Fruit fly (Drosophila melanogaster) whole organism, embryonic: Measurements from ENCODE around the gene ppk30.

Experiments used
- Atf6 ChIP-seq: fragments of 200-800 bp; sonication (Bioruptor generic); IDR thresholded peaks from 2 replicates; pipeline ENCODE4 v1.3.6; 2022; ENCODE audit warnings: missing biosample characterization, missing genetic modification characterization
- CG11247 ChIP-seq: fragments of 200-800 bp; sonication (Bioruptor generic); IDR thresholded peaks from 2 replicates; pipeline ENCODE4 v1.3.6; 2022; ENCODE audit warnings: missing biosample characterization, missing genetic modification characterization
- CG11456 ChIP-seq: fragments of 200-800 bp; sonication (Bioruptor generic); IDR thresholded peaks from 3 replicates; pipeline ENCODE4 v1.3.6; 2022; ENCODE audit warnings: missing biosample characterization, missing genetic modification characterization
- CG11723 ChIP-seq: fragments of 200-800 bp; sonication (Bioruptor generic); optimal IDR thresholded peaks from 2 replicates; lab custom pipeline; 2017; ENCODE audit warnings: missing biosample characterization, mild to moderate bottlenecking, missing genetic modification characterization
- CG13894 ChIP-seq: fragments of 200-800 bp; sonication (Bioruptor generic); optimal IDR thresholded peaks from 3 replicates; lab custom pipeline; 2018; ENCODE audit warnings: missing biosample characterization, mild to moderate bottlenecking, missing genetic modification characterization, moderate library complexity
- CG15011 ChIP-seq: fragments of 200-800 bp; sonication (Bioruptor generic); optimal IDR thresholded peaks from 3 replicates; lab custom pipeline; 2018; ENCODE audit warnings: missing biosample characterization, mild to moderate bottlenecking, missing genetic modification characterization
- CG15479 ChIP-seq: fragments of 200-800 bp; sonication (Bioruptor generic); optimal IDR thresholded peaks from 3 replicates; lab custom pipeline; 2019; ENCODE audit warnings: missing biosample characterization, mild to moderate bottlenecking, missing genetic modification characterization, moderate library complexity
- CG16779 ChIP-seq: fragments of 200-800 bp; sonication (Bioruptor generic); IDR thresholded peaks from 2 replicates; pipeline ENCODE4 v1.3.6; 2022; ENCODE audit warnings: missing biosample characterization, missing genetic modification characterization
- CG17361 ChIP-seq: fragments of 200-800 bp; sonication (Bioruptor generic); IDR thresholded peaks from 3 replicates; pipeline ENCODE4 v1.3.6; 2022; ENCODE audit warnings: missing biosample characterization, missing genetic modification characterization
- CG18764 ChIP-seq: fragments of 200-800 bp; sonication (Bioruptor generic); optimal IDR thresholded peaks from 3 replicates; lab custom pipeline; 2016; ENCODE audit warnings: missing biosample characterization, missing genetic modification characterization
- CG3065 ChIP-seq: fragments of 200-800 bp; sonication (Bioruptor generic); optimal IDR thresholded peaks from 2 replicates; lab custom pipeline; 2016; ENCODE audit warnings: missing biosample characterization, missing genetic modification characterization
- CG31365 ChIP-seq: fragments of 200-800 bp; sonication (Bioruptor generic); optimal IDR thresholded peaks from 2 replicates; lab custom pipeline; 2018; ENCODE audit warnings: missing biosample characterization, mild to moderate bottlenecking, missing genetic modification characterization
- CG3726 ChIP-seq: fragments of 200-800 bp; sonication (Bioruptor generic); IDR thresholded peaks from 3 replicates; pipeline ENCODE4, ENCODE4 v1.3.6; 2022; ENCODE audit warnings: missing biosample characterization, missing genetic modification characterization
- CG6765 ChIP-seq: fragments of 200-800 bp; sonication (Bioruptor generic); optimal IDR thresholded peaks from 3 replicates; lab custom pipeline; 2017; ENCODE audit warnings: missing biosample characterization, mild to moderate bottlenecking, missing genetic modification characterization
- CG9797 ChIP-seq: fragments of 200-800 bp; sonication (Bioruptor generic); optimal IDR thresholded peaks from 3 replicates; lab custom pipeline; 2018; ENCODE audit warnings: missing biosample characterization, mild to moderate bottlenecking, missing genetic modification characterization
- CrebB ChIP-seq: fragments of 200-800 bp; sonication (Bioruptor generic); optimal IDR thresholded peaks from 3 replicates; lab custom pipeline; 2018; ENCODE audit warnings: missing biosample characterization, mild to moderate bottlenecking, missing genetic modification characterization
- Doc2 ChIP-seq: fragments of 200-800 bp; sonication (Bioruptor generic); IDR thresholded peaks from 2 replicates; pipeline ENCODE4 v1.3.6; 2022; ENCODE audit warnings: missing biosample characterization, missing genetic modification characterization
- Doc3 ChIP-seq: fragments of 200-800 bp; sonication (Bioruptor generic); IDR thresholded peaks from 3 replicates; pipeline ENCODE4 v1.3.6; 2022; ENCODE audit warnings: missing biosample characterization, missing genetic modification characterization; ENCODE audit not compliant: partially characterized antibody
- E2f1 ChIP-seq: fragments of 200-800 bp; sonication (Bioruptor generic); IDR thresholded peaks from 2 replicates; pipeline ENCODE4 v1.3.6; 2022; ENCODE audit warnings: missing biosample characterization, missing genetic modification characterization
- GATAe ChIP-seq: fragments of 200-800 bp; sonication (Bioruptor generic); conservative IDR thresholded peaks from 2 replicates; pipeline ENCODE4 v1.3.6; 2022; ENCODE audit warnings: missing biosample characterization, missing genetic modification characterization
- HLH4C ChIP-seq: fragments of 200-800 bp; sonication (Bioruptor generic); IDR thresholded peaks from 3 replicates; pipeline ENCODE4 v1.3.6; 2022; ENCODE audit warnings: missing biosample characterization, missing genetic modification characterization; ENCODE audit not compliant: partially characterized antibody
- Hr78 ChIP-seq, 2 experiments: fragments of 200-800 bp in 1 of 2; fragments of >200 bp in 1 of 2; sonication (Bioruptor generic) in 1 of 2; optimal IDR thresholded peaks; 2 replicates each; lab custom pipeline; 2017 to 2019; ENCODE audit warnings: missing biosample characterization in 2 of 2, missing genetic modification characterization in 2 of 2, mild to moderate bottlenecking in 1 of 2, moderate library complexity in 1 of 2
- Lhr ChIP-seq: fragments of 200-800 bp; sonication (Bioruptor generic); optimal IDR thresholded peaks from 3 replicates; lab custom pipeline; 2017; ENCODE audit warnings: mild to moderate bottlenecking, missing biosample characterization, missing genetic modification reagents, missing genetic modification characterization
- Lim3 ChIP-seq: fragments of 200-800 bp; sonication (Bioruptor generic); IDR thresholded peaks from 2 replicates; pipeline ENCODE4 v1.3.6; 2022; ENCODE audit warnings: missing biosample characterization, missing genetic modification characterization
- MTF-1 ChIP-seq: fragments of 200-800 bp; sonication (Bioruptor generic); optimal IDR thresholded peaks from 2 replicates; lab custom pipeline; 2018; ENCODE audit warnings: missing biosample characterization, mild to moderate bottlenecking, missing genetic modification characterization, borderline replicate concordance
- Meics ChIP-seq: fragments of 200-800 bp; sonication (Bioruptor generic); optimal IDR thresholded peaks from 2 replicates; lab custom pipeline; 2017; ENCODE audit warnings: missing biosample characterization, mild to moderate bottlenecking, missing genetic modification characterization
- PHDP ChIP-seq: fragments of 200-800 bp; sonication (Bioruptor generic); optimal IDR thresholded peaks from 3 replicates; lab custom pipeline; 2018; ENCODE audit warnings: missing biosample characterization, mild to moderate bottlenecking, missing genetic modification characterization, moderate library complexity
- Sox100B ChIP-seq: fragments of 200-800 bp; sonication (Bioruptor generic); optimal IDR thresholded peaks from 3 replicates; lab custom pipeline; 2018; ENCODE audit warnings: missing biosample characterization, mild to moderate bottlenecking, missing genetic modification characterization
- Sry-β ChIP-seq: fragments of 200-800 bp; sonication (Bioruptor generic); optimal IDR thresholded peaks from 2 replicates; lab custom pipeline; 2018; ENCODE audit warnings: missing biosample characterization, mild to moderate bottlenecking, missing genetic modification characterization, moderate library complexity
- TFAM ChIP-seq: fragments of 200-800 bp; sonication (Bioruptor generic); optimal IDR thresholded peaks from 2 replicates; lab custom pipeline; 2017; ENCODE audit warnings: missing biosample characterization, missing genetic modification characterization, inconsistent platforms
- amos ChIP-seq: fragments of 200-800 bp; sonication (Bioruptor generic); IDR thresholded peaks from 2 replicates; pipeline ENCODE4 v1.3.6; 2022; ENCODE audit warnings: missing biosample characterization, missing genetic modification characterization; ENCODE audit not compliant: partially characterized antibody
- ap ChIP-seq: fragments of 200-800 bp; sonication (Bioruptor generic); IDR thresholded peaks from 2 replicates; pipeline ENCODE4 v1.3.6; 2022; ENCODE audit warnings: missing biosample characterization, missing genetic modification characterization
- btn ChIP-seq: fragments of 200-800 bp; sonication (Bioruptor generic); optimal IDR thresholded peaks from 2 replicates; lab custom pipeline; 2016; ENCODE audit warnings: missing biosample characterization, missing genetic modification characterization
- chm ChIP-seq: fragments of 200-800 bp; sonication (Bioruptor generic); IDR thresholded peaks from 2 replicates; pipeline ENCODE4 v1.3.6; 2022; ENCODE audit warnings: missing biosample characterization, missing genetic modification characterization
- chn ChIP-seq: fragments of 200-800 bp; sonication (Bioruptor generic); optimal IDR thresholded peaks from 2 replicates; lab custom pipeline; 2016; ENCODE audit warnings: missing biosample characterization, missing genetic modification characterization
- crc ChIP-seq: fragments of 200-800 bp; sonication (Bioruptor generic); optimal IDR thresholded peaks from 2 replicates; lab custom pipeline; 2016; ENCODE audit warnings: missing biosample characterization, missing genetic modification characterization
- ewg ChIP-seq: fragments of 200-800 bp; sonication (Bioruptor generic); optimal IDR thresholded peaks from 3 replicates; lab custom pipeline; 2017; ENCODE audit warnings: mild to moderate bottlenecking, missing biosample characterization, missing genetic modification reagents, missing genetic modification characterization
- gce ChIP-seq: fragments of 200-800 bp; sonication (Bioruptor generic); IDR thresholded peaks from 3 replicates; pipeline ENCODE4 v1.3.6; 2022; ENCODE audit warnings: missing biosample characterization, missing genetic modification characterization
- gcm ChIP-seq: fragments of 200-800 bp; sonication (Bioruptor generic); optimal IDR thresholded peaks from 2 replicates; lab custom pipeline; 2019; ENCODE audit warnings: missing biosample characterization, mild to moderate bottlenecking, missing genetic modification characterization, moderate library complexity
- her ChIP-seq: fragments of 200-800 bp; sonication (Bioruptor generic); optimal IDR thresholded peaks from 2 replicates; lab custom pipeline; 2016; ENCODE audit warnings: missing biosample characterization, missing genetic modification characterization
- ken ChIP-seq: fragments of 200-800 bp; sonication (Bioruptor generic); IDR thresholded peaks from 3 replicates; pipeline ENCODE4 v1.3.6; 2022; ENCODE audit warnings: missing biosample characterization, missing genetic modification characterization
- knrl ChIP-seq: fragments of 200-800 bp; sonication (Bioruptor generic); IDR thresholded peaks from 3 replicates; pipeline ENCODE4 v1.3.6; 2022; ENCODE audit warnings: missing biosample characterization, missing genetic modification characterization; ENCODE audit not compliant: partially characterized antibody
- lov ChIP-seq, 2 experiments: fragments of 200-800 bp in 1 of 2; fragments of >200 bp in 1 of 2; sonication (Bioruptor generic) in 1 of 2; IDR thresholded peaks in 1 of 2; optimal IDR thresholded peaks in 1 of 2; 2 replicates in 1 of 2; 3 replicates in 1 of 2; pipeline versions ENCODE4 v1.3.6 to Lab custom; 2017 to 2022; ENCODE audit warnings: missing biosample characterization in 1 of 2, missing genetic modification characterization in 1 of 2
- maf-S ChIP-seq: fragments of 200-800 bp; sonication (Bioruptor generic); optimal IDR thresholded peaks from 2 replicates; lab custom pipeline; 2016; ENCODE audit warnings: missing biosample characterization, missing genetic modification characterization
- pfk ChIP-seq: fragments of 200-800 bp; sonication (Bioruptor generic); optimal IDR thresholded peaks from 2 replicates; lab custom pipeline; 2018; ENCODE audit warnings: missing biosample characterization, mild to moderate bottlenecking, missing genetic modification characterization, moderate library complexity
- scrt ChIP-seq: fragments of 200-800 bp; sonication (Bioruptor generic); optimal IDR thresholded peaks from 2 replicates; lab custom pipeline; 2018; ENCODE audit warnings: missing biosample characterization, mild to moderate bottlenecking, missing genetic modification characterization, moderate library complexity
- sd ChIP-seq: fragments of 200-800 bp; sonication (Bioruptor generic); optimal IDR thresholded peaks from 3 replicates; lab custom pipeline; 2018; ENCODE audit warnings: missing biosample characterization, mild to moderate bottlenecking, missing genetic modification characterization, moderate library complexity
- sens ChIP-seq: fragments of 200-800 bp; sonication (Bioruptor generic); peaks from one replicate; lab custom pipeline; 2016; ENCODE audit warnings: missing biosample characterization, missing genetic modification characterization
- wek ChIP-seq: fragments of 200-800 bp; sonication (Bioruptor generic); optimal IDR thresholded peaks from 3 replicates; lab custom pipeline; 2018; ENCODE audit warnings: missing biosample characterization, mild to moderate bottlenecking, missing genetic modification characterization, moderate library complexity
- z ChIP-seq: fragments of 200-800 bp; sonication (Bioruptor generic); IDR thresholded peaks from 3 replicates; pipeline ENCODE4 v1.3.6; 2022; ENCODE audit warnings: missing biosample characterization, missing genetic modification characterization
- zfh1 ChIP-seq: fragments of 200-800 bp; sonication (Bioruptor generic); IDR thresholded peaks from 3 replicates; pipeline ENCODE4 v1.3.6; 2022; ENCODE audit warnings: missing biosample characterization, missing genetic modification characterization

The ppk30 gene

dm6 chr3R:29705789-29706303, 36.9 kb downstream of the ppk30 start (continued):
- TF ChIP-seq Sox100B (GFP tag; lab: Kevin White, UChicago) = no peak
- no peak for TF ChIP-seq z (GFP tag; lab: Robert Waterston, UW)
- TF ChIP-seq sens = peak; percentile 25
- TF ChIP-seq chm = no peak
- no peak for TF ChIP-seq CG9797 (GFP tag; lab: Kevin White, UChicago)
- TF ChIP-seq E2f1 (GFP tag; lab: Robert Waterston, UW) = no peak
- no peak for TF ChIP-seq gce (GFP tag; lab: Robert Waterston, UW)
- no peak for TF ChIP-seq MTF-1
- TF ChIP-seq HLH4C (GFP tag; lab: Robert Waterston, UW) = no peak
- no peak for TF ChIP-seq gcm (GFP tag; lab: Kevin White, UChicago)
- no peak for TF ChIP-seq CG31365 (tag; lab: Kevin White, UChicago)
- TF ChIP-seq Sry-β (GFP tag; lab: Kevin White, UChicago) = no peak
- no peak for TF ChIP-seq lov (optimal IDR thresholded peaks at IDR 0.05; lab: Kevin White, UChicago)
- no peak for TF ChIP-seq lov (GFP tag; IDR thresholded peaks at IDR 0.05; lab: Robert Waterston, UW)
- no peak for TF ChIP-seq scrt (GFP tag; lab: Kevin White, UChicago)
- no peak for TF ChIP-seq CG11247 (GFP tag; lab: Robert Waterston, UW)
- no peak for TF ChIP-seq btn (GFP tag; lab: Kevin White, UChicago)
- no peak for TF ChIP-seq TFAM (GFP tag; lab: Kevin White, UChicago)
- TF ChIP-seq maf-S = no peak
- no peak for TF ChIP-seq Lim3 (GFP tag; lab: Robert Waterston, UW)
- no peak for TF ChIP-seq amos (GFP tag; lab: Robert Waterston, UW)
- no peak for TF ChIP-seq wek (GFP tag; lab: Kevin White, UChicago)
- TF ChIP-seq Doc2 (GFP tag; lab: Robert Waterston, UW) = no peak
- TF ChIP-seq Hr78 (GFP tag; optimal IDR thresholded peaks at IDR 0.05; lab: Kevin White, UChicago) = no peak
- TF ChIP-seq CG11456 (GFP tag; lab: Robert Waterston, UW) = no peak
- no peak for TF ChIP-seq CG3065
- TF ChIP-seq zfh1 (GFP tag; lab: Robert Waterston, UW) = no peak
- TF ChIP-seq sd (tag; lab: Kevin White, UChicago) = no peak
- TF ChIP-seq CrebB (tag; lab: Kevin White, UChicago) = no peak
- no peak for TF ChIP-seq CG6765
- TF ChIP-seq Meics (GFP tag; lab: Kevin White, UChicago) = no peak
- TF ChIP-seq her = no peak
- TF ChIP-seq crc (GFP tag; lab: Kevin White, UChicago) = no peak
- TF ChIP-seq CG16779 = no peak
- TF ChIP-seq ap = no peak
- no peak for TF ChIP-seq knrl (GFP tag; lab: Robert Waterston, UW)
- TF ChIP-seq CG18764 (GFP tag; lab: Kevin White, UChicago) = no peak
- TF ChIP-seq Atf6 = no peak
- no peak for TF ChIP-seq GATAe
- no peak for TF ChIP-seq CG11723 (GFP tag; lab: Kevin White, UChicago)
- no peak for TF ChIP-seq CG3726 (GFP tag; lab: Robert Waterston, UW)
- no peak for TF ChIP-seq CG15479 (GFP tag; lab: Kevin White, UChicago)
- no peak for TF ChIP-seq CG17361 (GFP tag; lab: Robert Waterston, UW)
- TF ChIP-seq CG15011 (GFP tag; lab: Kevin White, UChicago) = no peak
- TF ChIP-seq Lhr (GFP tag; lab: Kevin White, UChicago) = no peak
- TF ChIP-seq chn = no peak
- no peak for TF ChIP-seq pfk (GFP tag; lab: Kevin White, UChicago)
- no peak for TF ChIP-seq CG13894 (tag; lab: Kevin White, UChicago)
- TF ChIP-seq PHDP (tag; lab: Kevin White, UChicago) = no peak
- no peak for TF ChIP-seq Doc3 (GFP tag; lab: Robert Waterston, UW)
- TF ChIP-seq ken (GFP tag; lab: Robert Waterston, UW) = no peak
- TF ChIP-seq ewg (GFP tag; lab: Kevin White, UChicago) = no peak
